Worm (Caenorhabditis elegans) whole organism, L3 larva: Measurements from ENCODE around the gene gba-2.

Experiments used
- egl-27 ChIP-seq: sonication (generic microtip); optimal IDR thresholded peaks from 4 replicates; lab custom pipeline; 2017; ENCODE audit warnings: missing biosample characterization, missing genetic modification reagents, missing genetic modification characterization
- fos-1 ChIP-seq: fragments of 150-350 bp; optimal IDR thresholded peaks from 2 replicates; lab custom pipeline; 2014; ENCODE audit warnings: missing biosample characterization, missing genetic modification characterization
- nhr-12 ChIP-seq: fragments of 150-350 bp; optimal IDR thresholded peaks from 2 replicates; lab custom pipeline; 2014; ENCODE audit warnings: missing biosample characterization, missing genetic modification characterization
- skn-1 ChIP-seq: fragments of 150-350 bp; optimal IDR thresholded peaks from 2 replicates; lab custom pipeline; 2014; ENCODE audit warnings: missing biosample characterization, missing genetic modification characterization
- unc-62 ChIP-seq: fragments of 150-350 bp; sonication (generic microtip); optimal IDR thresholded peaks from 4 replicates; lab custom pipeline; 2014; ENCODE audit warnings: missing biosample characterization, missing genetic modification reagents, missing genetic modification characterization
- ztf-11 ChIP-seq: fragments of 150-350 bp; optimal IDR thresholded peaks from 2 replicates; lab custom pipeline; 2014; ENCODE audit warnings: missing biosample characterization, missing genetic modification characterization

- TF ChIP-seq ztf-11 (tag; lab: Kevin White, UChicago), result no peak
- TF ChIP-seq unc-62 (GFP tag; lab: Kevin White, UChicago), result no peak
- no peak for TF ChIP-seq nhr-12 (tag; lab: Kevin White, UChicago)
- TF ChIP-seq fos-1 (tag; lab: Kevin White, UChicago), result no peak
- no peak for TF ChIP-seq skn-1 (tag; lab: Kevin White, UChicago)
- TF ChIP-seq egl-27 (tag; lab: Kevin White, UChicago), result no peak
Observed at ce11 chrII:2140817-2141216, 45.4 kb downstream of the gba-2 start, which contains the start of gene C40A11.3.
